Fruit fly (Drosophila melanogaster) S2 (cell line): ENCODE measurements around the gene Fitm.

Experiments
- CG8478 ChIP-seq: fragments of >200 bp; optimal IDR thresholded peaks from 2 replicates; lab custom pipeline; 2018
- CTCF ChIP-seq, 2 experiments: fragments of >200 bp; optimal IDR thresholded peaks; 2 replicates each; lab custom pipeline; 2018

DNA sequence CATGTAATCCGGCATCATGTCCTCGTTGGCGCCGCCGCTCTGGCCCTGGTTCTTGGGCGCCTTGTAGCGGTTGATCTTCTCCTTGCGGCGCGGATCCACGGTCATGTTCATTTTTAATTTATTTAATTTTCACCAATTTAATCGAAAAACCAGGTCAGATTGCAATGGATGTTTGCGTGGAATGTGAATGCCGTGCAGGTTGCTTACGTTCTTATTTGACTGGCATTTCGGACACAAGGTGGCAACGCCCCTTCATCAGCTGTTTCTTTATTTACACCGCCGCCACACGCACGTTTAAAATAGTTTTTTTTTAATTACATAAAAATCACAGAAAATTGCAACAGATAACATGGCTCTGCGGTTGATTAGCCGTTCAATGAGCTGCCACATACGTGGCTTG lies 9.7 kb downstream of the Fitm start, which contains the start of the genes CG10674 and CG4611:
- no peak for TF ChIP-seq CG8478
- TF ChIP-seq CTCF (optimal IDR thresholded peaks at IDR 0.05; lab: Kevin White, UChicago), result no peak
